Fruit fly (Drosophila melanogaster): ENCODE measurements around the gene mah.
A peak's percentile ranks its signal among the peaks of the same experiment; 100 is the strongest.

mah gene

DNA sequence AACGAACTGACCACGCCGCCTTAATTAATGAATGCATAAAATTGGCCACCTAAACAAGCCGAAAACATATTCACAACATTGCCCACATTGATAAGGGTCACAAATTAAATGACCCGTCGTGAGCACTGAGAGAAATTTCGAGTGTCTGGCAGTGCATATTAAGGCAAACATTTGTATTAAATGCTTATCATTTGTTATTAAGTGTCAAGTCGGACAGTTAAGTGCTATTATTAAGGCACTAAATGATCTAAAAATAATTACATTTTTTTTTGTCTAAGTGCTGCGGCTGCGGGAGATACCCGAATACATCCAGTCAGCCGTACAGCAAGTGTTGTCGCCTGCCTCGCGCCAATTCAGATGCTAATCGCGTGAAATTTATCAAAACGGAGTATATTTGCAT lies 15.0 kb downstream of the mah start (continued):
- TF ChIP-seq NFAT (GFP tag; IDR thresholded peaks at IDR 0.05), result peak; percentile 49; the same call in 1 of the 2 replicates
- 0 out of 3 replicates have a peak, but pooled peaks have one; percentile 49 for TF ChIP-seq CG11695 (GFP tag; IDR thresholded peaks at IDR 0.05)
- TF ChIP-seq C15 (GFP tag; IDR thresholded peaks at IDR 0.05), result 0 out of 3 replicates have a peak, but pooled peaks have one; percentile 35
- peak; percentile 51; the same call in 1 of the 2 replicates for TF ChIP-seq CG5953 (GFP tag; IDR thresholded peaks at IDR 0.05)
- no peak for TF ChIP-seq CG6791 (GFP tag; IDR thresholded peaks at IDR 0.05; ENCODE audit: partially characterized antibody)
- TF ChIP-seq btn (GFP tag; optimal IDR thresholded peaks at IDR 0.05), result peak; percentile 39
- peak; percentile 15 for TF ChIP-seq CG3407 (GFP tag; optimal IDR thresholded peaks at IDR 0.05)
- no peak for TF ChIP-seq CG10462 (GFP tag; optimal IDR thresholded peaks at IDR 0.05)
- no peak for TF ChIP-seq gsb-n (tag; optimal IDR thresholded peaks at IDR 0.05)
- no peak for TF ChIP-seq gro (GFP tag; optimal IDR thresholded peaks at IDR 0.05)
- no peak for TF ChIP-seq Sry-δ (GFP tag; optimal IDR thresholded peaks at IDR 0.05)
- peak; percentile 86 for TF ChIP-seq ci (GFP tag; IDR thresholded peaks at IDR 0.05)
- no peak for TF ChIP-seq Drgx (GFP tag; IDR thresholded peaks at IDR 0.05)
- peak; percentile 69 for TF ChIP-seq Rx (GFP tag; IDR thresholded peaks at IDR 0.05)
- TF ChIP-seq nau (GFP tag; optimal IDR thresholded peaks at IDR 0.05), result no peak
- TF ChIP-seq CG11247 (GFP tag; IDR thresholded peaks at IDR 0.05), result no peak
- no peak for TF ChIP-seq GATAe (GFP tag; conservative IDR thresholded peaks at IDR 0.05)
- no peak for TF ChIP-seq hkb (optimal IDR thresholded peaks at IDR 0.05)
- TF ChIP-seq hkb (GFP tag; IDR thresholded peaks at IDR 0.05), result peak; percentile 50
- TF ChIP-seq CG1647 (GFP tag; optimal IDR thresholded peaks at IDR 0.05), result peak; percentile 31
- peak; percentile 54; the same call in 1 of the 3 replicates for TF ChIP-seq CG11093 (GFP tag; IDR thresholded peaks at IDR 0.05)
- TF ChIP-seq CG5245 (GFP tag; optimal IDR thresholded peaks at IDR 0.05), result peak; percentile 23
- no peak for TF ChIP-seq Trl (optimal IDR thresholded peaks at IDR 0.05)
- TF ChIP-seq Trl (GFP tag; optimal IDR thresholded peaks at IDR 0.05), result peak; percentile 54
- TF ChIP-seq CrebB (tag; optimal IDR thresholded peaks at IDR 0.05), result peak; percentile 30
- TF ChIP-seq pita (GFP tag; optimal IDR thresholded peaks at IDR 0.05), result no peak
- peak; percentile 57; the same call in 1 of the 2 replicates for TF ChIP-seq Nf-YA (GFP tag; IDR thresholded peaks at IDR 0.05)
- TF ChIP-seq esg (GFP tag; conservative IDR thresholded peaks at IDR 0.05), result peak; percentile 68
- no peak for TF ChIP-seq peb (GFP tag; IDR thresholded peaks at IDR 0.05)
- TF ChIP-seq Six4 (GFP tag; optimal IDR thresholded peaks at IDR 0.05), result peak; percentile 28
- TF ChIP-seq Dbx (GFP tag; IDR thresholded peaks at IDR 0.05), result peak; percentile 69; the same call in 1 of the 3 replicates
- no peak for TF ChIP-seq MTF-1 (GFP tag; optimal IDR thresholded peaks at IDR 0.05; ENCODE audit: borderline replicate concordance)
- TF ChIP-seq ash1 (GFP tag; optimal IDR thresholded peaks at IDR 0.05), result no peak
- TF ChIP-seq ab (GFP tag; optimal IDR thresholded peaks at IDR 0.05), result peak; percentile 51
- peak; percentile 7 for TF ChIP-seq wek (GFP tag; optimal IDR thresholded peaks at IDR 0.05)
- peak; percentile 37 for TF ChIP-seq Atf3 (GFP tag; optimal IDR thresholded peaks at IDR 0.05)
- TF ChIP-seq trem (tag; optimal IDR thresholded peaks at IDR 0.05), result no peak
- no peak for TF ChIP-seq Nf-YC (tag; optimal IDR thresholded peaks at IDR 0.05)
- no peak for TF ChIP-seq HmgZ (tag; optimal IDR thresholded peaks at IDR 0.05)
- peak; percentile 50 for TF ChIP-seq CG17385 (GFP tag; optimal IDR thresholded peaks at IDR 0.05)
- no peak for TF ChIP-seq Opbp (GFP tag; IDR thresholded peaks at IDR 0.05; ENCODE audit: partially characterized antibody)
- TF ChIP-seq nmo (GFP tag; optimal IDR thresholded peaks at IDR 0.05), result peak; percentile 60
- TF ChIP-seq sc (optimal IDR thresholded peaks at IDR 0.05), result no peak
- TF ChIP-seq sc (GFP tag; optimal IDR thresholded peaks at IDR 0.05), result peak; percentile 17
- peak; percentile 9 for TF ChIP-seq Ets97D (GFP tag; optimal IDR thresholded peaks at IDR 0.05)
- TF ChIP-seq gem (tag; optimal IDR thresholded peaks at IDR 0.05), result peak; percentile 81
- TF ChIP-seq CG3065 (GFP tag; optimal IDR thresholded peaks at IDR 0.05), result no peak
- TF ChIP-seq CG8388 (GFP tag; optimal IDR thresholded peaks at IDR 0.05), result peak; percentile 45
- TF ChIP-seq h (optimal IDR thresholded peaks at IDR 0.05), result no peak
- 0 out of 2 replicates have a peak, but pooled peaks have one; percentile 35 for TF ChIP-seq CG1024 (GFP tag; IDR thresholded peaks at IDR 0.05)
- peak; percentile 19 for TF ChIP-seq CG33213 (GFP tag; optimal IDR thresholded peaks at IDR 0.05)
- peak; percentile 65 for TF ChIP-seq CG31224 (GFP tag; IDR thresholded peaks at IDR 0.05)
- TF ChIP-seq CG32767 (GFP tag; IDR thresholded peaks at IDR 0.05), result peak; percentile 46; the same call in 1 of the 2 replicates

Measured in whole organism, embryonic.